Worm (Caenorhabditis elegans) whole organism, L4 larva: ENCODE results near the gene H38K22.7.

Experiments
- Y48G9A.11 ChIP-seq: fragments of 200-800 bp; sonication (Bioruptor generic); IDR thresholded peaks from 2 replicates; pipeline ENCODE4 v1.3.6; 2022; ENCODE audit warnings: missing genetic modification reagents, missing genetic modification characterization, missing compliant biosample characterization
- ama-1 ChIP-seq: fragments of 150-350 bp; optimal IDR thresholded peaks from 2 replicates; lab custom pipeline; 2014; ENCODE audit warnings: inconsistent platforms, mixed read lengths
- duxl-1 ChIP-seq: sonication (generic microtip); optimal IDR thresholded peaks from 2 replicates; lab custom pipeline; 2016; ENCODE audit warnings: mild to moderate bottlenecking, missing genetic modification characterization, moderate library complexity, missing compliant biosample characterization; ENCODE audit not compliant: poor library complexity
- lin-13 ChIP-seq: fragments of 150-350 bp; optimal IDR thresholded peaks from 2 replicates; lab custom pipeline; 2014; ENCODE audit warnings: missing biosample characterization, missing genetic modification reagents, missing genetic modification characterization
- mdl-1 ChIP-seq, 2 experiments: fragments of 150-350 bp in 1 of 2; sonication (generic microtip) in 1 of 2; optimal IDR thresholded peaks; 2 replicates each; lab custom pipeline; 2014 to 2017; ENCODE audit warnings: missing biosample characterization in 2 of 2, missing genetic modification characterization in 2 of 2
- mep-1 ChIP-seq: fragments of 150-350 bp; sonication (generic microtip); optimal IDR thresholded peaks from 3 replicates; lab custom pipeline; 2014; ENCODE audit warnings: missing biosample characterization, missing genetic modification characterization
- mxl-2 ChIP-seq: fragments of 200-800 bp; sonication (Bioruptor generic); conservative IDR thresholded peaks from 2 replicates; pipeline ENCODE4 v1.3.6; 2022; ENCODE audit warnings: missing genetic modification reagents, missing genetic modification characterization, missing compliant biosample characterization
- nhr-11 ChIP-seq: fragments of 150-350 bp; optimal IDR thresholded peaks from 2 replicates; lab custom pipeline; 2014; ENCODE audit warnings: missing biosample characterization, missing genetic modification characterization
- nhr-237 ChIP-seq: sonication (generic microtip); optimal IDR thresholded peaks from 2 replicates; lab custom pipeline; 2017; ENCODE audit warnings: missing biosample characterization, missing genetic modification characterization
- saeg-2 ChIP-seq: fragments of 200-800 bp; sonication (Bioruptor generic); IDR thresholded peaks from 2 replicates; pipeline ENCODE4 v1.3.6; 2022; ENCODE audit warnings: missing genetic modification reagents, missing genetic modification characterization, missing compliant biosample characterization
- unc-130 ChIP-seq: sonication (generic microtip); optimal IDR thresholded peaks from 2 replicates; lab custom pipeline; 2016; ENCODE audit warnings: missing genetic modification reagents, missing genetic modification characterization, missing compliant biosample characterization
- unc-62 ChIP-seq, 3 experiments: fragments of 150-350 bp in 1 of 3; sonication (generic microtip); optimal IDR thresholded peaks in 2 of 3; peaks in 1 of 3; 1 replicate in 1 of 3; 2 replicates in 2 of 3; lab custom pipeline; 2014 to 2017; ENCODE audit warnings: missing biosample characterization in 3 of 3, missing genetic modification characterization in 3 of 3, missing genetic modification reagents in 3 of 3, missing genotype in 1 of 3
- zfp-2 ChIP-seq: sonication (generic microtip); optimal IDR thresholded peaks from 2 replicates; lab custom pipeline; 2016; ENCODE audit warnings: mild to moderate bottlenecking, missing genetic modification characterization, missing compliant biosample characterization
- zip-11 ChIP-seq: fragments of 200-800 bp; sonication (Bioruptor generic); IDR thresholded peaks from 2 replicates; pipeline ENCODE4 v1.3.6; 2022; ENCODE audit warnings: missing genetic modification characterization, missing compliant biosample characterization

- no peak for TF ChIP-seq ama-1 (lab: Kevin White, UChicago)
- TF ChIP-seq mep-1 (tag; lab: Kevin White, UChicago) = no peak
- TF ChIP-seq lin-13 = no peak
- no peak for TF ChIP-seq zip-11 (GFP tag; lab: Robert Waterston, UW)
- TF ChIP-seq saeg-2 (GFP tag; lab: Robert Waterston, UW) = no peak
- no peak for TF ChIP-seq unc-62 (GFP tag; optimal IDR thresholded peaks at IDR 0.05 in 1 of 2; lab: Kevin White, UChicago)
- no peak for TF ChIP-seq unc-62 (tag; optimal IDR thresholded peaks at IDR 0.05; lab: Kevin White, UChicago)
- no peak for TF ChIP-seq zfp-2 (tag; lab: Kevin White, UChicago)
- TF ChIP-seq mdl-1 (tag; optimal IDR thresholded peaks at IDR 0.05; lab: Kevin White, UChicago) = no peak
- no peak for TF ChIP-seq nhr-237 (tag; lab: Kevin White, UChicago)
- no peak for TF ChIP-seq duxl-1 (tag; lab: Kevin White, UChicago)
- no peak for TF ChIP-seq nhr-11 (tag; lab: Kevin White, UChicago)
- no peak for TF ChIP-seq mxl-2 (GFP tag; lab: Robert Waterston, UW)
- TF ChIP-seq Y48G9A.11 (GFP tag; lab: Robert Waterston, UW) = no peak
- TF ChIP-seq unc-130 (GFP tag; lab: Kevin White, UChicago) = no peak
Observed at ce11 chrIII:4272864-4273263, 48.6 kb upstream of the H38K22.7 start.
